Fruit fly (Drosophila melanogaster) Kc167 (cell line): Measurements from ENCODE around the gene Rlip.
A peak's percentile ranks its signal among the peaks of the same experiment; 100 is the strongest.

ENCODE experiments used
- Myc ChIP-seq: fragments of >200 bp; optimal IDR thresholded peaks from 2 replicates; lab custom pipeline; 2017; ENCODE audit warnings: missing external identifiers
- Sin3A ChIP-seq: fragments of >200 bp; optimal IDR thresholded peaks from 2 replicates; lab custom pipeline; 2018; ENCODE audit warnings: missing external identifiers
- h ChIP-seq: fragments of >200 bp; optimal IDR thresholded peaks from 3 replicates; lab custom pipeline; 2018; ENCODE audit warnings: missing external identifiers
- insv ChIP-seq: fragments of >200 bp; optimal IDR thresholded peaks from 3 replicates; lab custom pipeline; 2018; ENCODE audit warnings: missing external identifiers
- psq ChIP-seq: fragments of >200 bp; optimal IDR thresholded peaks from 2 replicates; lab custom pipeline; 2017; ENCODE audit warnings: missing external identifiers
- ttk ChIP-seq: sonication (Bioruptor generic); optimal IDR thresholded peaks from 2 replicates; lab custom pipeline; 2017; ENCODE audit warnings: missing external identifiers

Rlip gene

dm6 chr3R:21050875-21051274 is 33.4 kb downstream of the Rlip start, which contains the start of gene Jhbp15:
Jhbp15 (minus strand) TSS chr3R:21050975.
- no peak for TF ChIP-seq Sin3A (lab: Kevin White, UChicago)

- TF ChIP-seq Myc (lab: Kevin White, UChicago) (no peak), Sin3A (lab: Kevin White, UChicago) (no peak), h (no peak), insv (lab: Kevin White, UChicago) (no peak), psq (no peak), ttk (lab: Kevin White, UChicago) (no peak)
These were observed 40.0 kb downstream of the Rlip start for dm6 chr3R:21057519-21057918.

- no peak for TF ChIP-seq Sin3A (lab: Kevin White, UChicago)
These were observed 42.2 kb downstream of the Rlip start for dm6 chr3R:21059486-21060356.

dm6 chr3R:21060430-21061245 is 43.2 kb downstream of the Rlip start, which contains the start of gene Mvl:
Mvl (minus strand) TSS chr3R:21060800.
- no peak for TF ChIP-seq Myc (lab: Kevin White, UChicago)
- no peak for TF ChIP-seq ttk (lab: Kevin White, UChicago)
- no peak for TF ChIP-seq Sin3A (lab: Kevin White, UChicago)
- TF ChIP-seq psq, result no peak
- no peak for TF ChIP-seq h
- no peak for TF ChIP-seq insv (lab: Kevin White, UChicago)

- TF ChIP-seq h (no peak), ttk (lab: Kevin White, UChicago) (peak; percentile 59)
These were observed 45.9 kb downstream of the Rlip start for dm6 chr3R:21063433-21063832.

- TF ChIP-seq psq (peak; percentile 96), Sin3A (lab: Kevin White, UChicago) (no peak), h (no peak)
These were observed 46.8 kb downstream of the Rlip start, which contains the start of gene Cortactin for dm6 chr3R:21064000-21064924. Cortactin (minus strand) TSS chr3R:21064471.

- TF ChIP-seq h, result no peak
- TF ChIP-seq Myc (lab: Kevin White, UChicago), result no peak
- TF ChIP-seq insv (lab: Kevin White, UChicago), result no peak
- no peak for TF ChIP-seq Sin3A (lab: Kevin White, UChicago)
- TF ChIP-seq psq, result no peak
- TF ChIP-seq ttk (lab: Kevin White, UChicago), result no peak
These were observed 47.7 kb downstream of the Rlip start, which contains the start of gene AnxB9 for dm6 chr3R:21065010-21065695. AnxB9 (plus strand) TSS chr3R:21065241.

dm6 chr3R:21065696-21066080 is 48.2 kb downstream of the Rlip start:
- TF ChIP-seq psq, result no peak
- no peak for TF ChIP-seq Sin3A (lab: Kevin White, UChicago)
- TF ChIP-seq Myc (lab: Kevin White, UChicago), result no peak
- no peak for TF ChIP-seq insv (lab: Kevin White, UChicago)
- no peak for TF ChIP-seq ttk (lab: Kevin White, UChicago)
- no peak for TF ChIP-seq h

- TF ChIP-seq insv (lab: Kevin White, UChicago) (no peak), psq (no peak), ttk (lab: Kevin White, UChicago) (no peak), h (no peak), Sin3A (lab: Kevin White, UChicago) (no peak), Myc (lab: Kevin White, UChicago) (no peak)
These were observed 49.2 kb downstream of the Rlip start for dm6 chr3R:21066469-21067284.

- TF ChIP-seq h, result no peak
- no peak for TF ChIP-seq Myc (lab: Kevin White, UChicago)
- TF ChIP-seq Sin3A (lab: Kevin White, UChicago), result no peak
- TF ChIP-seq ttk (lab: Kevin White, UChicago), result no peak
- TF ChIP-seq insv (lab: Kevin White, UChicago), result no peak
- TF ChIP-seq psq, result no peak
These were observed 50.1 kb downstream of the Rlip start for dm6 chr3R:21067543-21067942.

dm6 chr3R:21069742-21070141 is 52.3 kb downstream of the Rlip start:
- TF ChIP-seq insv (lab: Kevin White, UChicago) (no peak), ttk (lab: Kevin White, UChicago) (no peak), Myc (lab: Kevin White, UChicago) (no peak), psq (no peak), h (no peak), Sin3A (lab: Kevin White, UChicago) (no peak)
